Fruit fly (Drosophila melanogaster): Measurements from ENCODE around the gene KaiR1D.
A peak's percentile ranks its signal among the peaks of the same experiment; 100 is the strongest.

The KaiR1D gene

dm6 chr3R:20833664-20834063 is 32.4 kb downstream of the KaiR1D start:
- peak; percentile 33 for TF ChIP-seq Ets98B (GFP tag; IDR thresholded peaks at IDR 0.05)
- TF ChIP-seq EcR (GFP tag; optimal IDR thresholded peaks at IDR 0.05), result no peak
- peak; percentile 10 for TF ChIP-seq CG15710 (tag; optimal IDR thresholded peaks at IDR 0.05)
- TF ChIP-seq fd96Ca (GFP tag; IDR thresholded peaks at IDR 0.05), result peak; percentile 21; the same call in 1 of the 3 replicates
- TF ChIP-seq Pif1B (GFP tag; optimal IDR thresholded peaks at IDR 0.05), result no peak
- TF ChIP-seq CG8159 (tag; optimal IDR thresholded peaks at IDR 0.05), result no peak
- TF ChIP-seq CG4496 (GFP tag; IDR thresholded peaks at IDR 0.05), result peak; percentile 63; the same call in 1 of the 3 replicates
- no peak for TF ChIP-seq CG12605 (GFP tag; IDR thresholded peaks at IDR 0.05)
- no peak for TF ChIP-seq rn (GFP tag; IDR thresholded peaks at IDR 0.05)
- TF ChIP-seq Pif1A (GFP tag; optimal IDR thresholded peaks at IDR 0.05), result peak; percentile 5
- TF ChIP-seq CG8301 (tag; optimal IDR thresholded peaks at IDR 0.05), result peak; percentile 12
- peak; percentile 5 for TF ChIP-seq CG14655 (GFP tag; optimal IDR thresholded peaks at IDR 0.05)
- peak; percentile 3 for TF ChIP-seq CG9948 (tag; optimal IDR thresholded peaks at IDR 0.05)

dm6 chr3R:20832689-20833524 is 33.1 kb downstream of the KaiR1D start, which contains the start of gene Synd:
Gene Synd, plus strand, starts transcription at chr3R:20832799.
- no peak for TF ChIP-seq CG32121 (GFP tag; IDR thresholded peaks at IDR 0.05)
- peak; percentile 34 for TF ChIP-seq CG8301 (tag; optimal IDR thresholded peaks at IDR 0.05)
- TF ChIP-seq CG10348 (GFP tag; IDR thresholded peaks at IDR 0.05), result no peak
- peak; percentile 13; the same call in 1 of the 2 replicates for TF ChIP-seq Ets98B (GFP tag; IDR thresholded peaks at IDR 0.05)
- no peak for TF ChIP-seq rn (GFP tag; IDR thresholded peaks at IDR 0.05)
- no peak for TF ChIP-seq CG8159 (tag; optimal IDR thresholded peaks at IDR 0.05)
- TF ChIP-seq CG9948 (tag; optimal IDR thresholded peaks at IDR 0.05), result no peak
- TF ChIP-seq CG14655 (GFP tag; optimal IDR thresholded peaks at IDR 0.05), result peak; percentile 27
- no peak for TF ChIP-seq CG13204 (GFP tag; optimal IDR thresholded peaks at IDR 0.05)
- TF ChIP-seq Snoo (tag; optimal IDR thresholded peaks at IDR 0.05), result peak; percentile 6
- peak; percentile 76 for TF ChIP-seq EcR (GFP tag; optimal IDR thresholded peaks at IDR 0.05)
- no peak for TF ChIP-seq CG34367 (tag; optimal IDR thresholded peaks at IDR 0.05)
- TF ChIP-seq fd96Ca (GFP tag; IDR thresholded peaks at IDR 0.05), result no peak
- TF ChIP-seq CG17806 (tag; optimal IDR thresholded peaks at IDR 0.05), result no peak
- peak; percentile 48; the same call in 2 of the 3 replicates for TF ChIP-seq CG4496 (GFP tag; IDR thresholded peaks at IDR 0.05)
- TF ChIP-seq gl (tag; optimal IDR thresholded peaks at IDR 0.05), result peak; percentile 31
- peak; percentile 42 for TF ChIP-seq Pif1A (GFP tag; optimal IDR thresholded peaks at IDR 0.05)
- peak; percentile 8 for TF ChIP-seq CG15710 (tag; optimal IDR thresholded peaks at IDR 0.05)
- no peak for TF ChIP-seq D1 (tag; optimal IDR thresholded peaks at IDR 0.05)
- peak; percentile 12 for TF ChIP-seq Pif1B (GFP tag; optimal IDR thresholded peaks at IDR 0.05)
- 0 out of 2 replicates have a peak, but pooled peaks have one; percentile 17 for TF ChIP-seq CG12605 (GFP tag; IDR thresholded peaks at IDR 0.05)

dm6 chr3R:20830963-20831362 is 35.1 kb downstream of the KaiR1D start, which contains the start of gene CG31223:
Gene CG31223, plus strand, starts transcription at chr3R:20831127.
- TF ChIP-seq CG32121 (GFP tag; IDR thresholded peaks at IDR 0.05), result no peak
- no peak for TF ChIP-seq CG8301 (tag; optimal IDR thresholded peaks at IDR 0.05)

dm6 chr3R:20830153-20830695 is 35.8 kb downstream of the KaiR1D start, which contains the start of gene Adss:
Gene Adss, minus strand, starts transcription at chr3R:20830580.
- TF ChIP-seq D1 (tag; optimal IDR thresholded peaks at IDR 0.05) (no peak), CG12605 (GFP tag; IDR thresholded peaks at IDR 0.05) (peak; percentile 30; the same call in 1 of the 2 replicates), fd96Ca (GFP tag; IDR thresholded peaks at IDR 0.05) (peak; percentile 36; the same call in 1 of the 3 replicates), CG4496 (GFP tag; IDR thresholded peaks at IDR 0.05) (peak; percentile 57; the same call in 2 of the 3 replicates), CG34367 (tag; optimal IDR thresholded peaks at IDR 0.05) (no peak), CG32121 (GFP tag; IDR thresholded peaks at IDR 0.05) (no peak)

- TF ChIP-seq fd96Ca (GFP tag; IDR thresholded peaks at IDR 0.05) (peak; percentile 72; the same call in 2 of the 3 replicates), D1 (tag; optimal IDR thresholded peaks at IDR 0.05) (no peak), Snoo (tag; optimal IDR thresholded peaks at IDR 0.05) (peak; percentile 8), CG32121 (GFP tag; IDR thresholded peaks at IDR 0.05) (0 out of 2 replicates have a peak, but pooled peaks have one; percentile 30), CG10348 (GFP tag; IDR thresholded peaks at IDR 0.05) (no peak), Ets98B (GFP tag; IDR thresholded peaks at IDR 0.05) (peak; percentile 67), EcR (GFP tag; optimal IDR thresholded peaks at IDR 0.05) (peak; percentile 45), CG4496 (GFP tag; IDR thresholded peaks at IDR 0.05) (peak; percentile 65), CG13204 (GFP tag; optimal IDR thresholded peaks at IDR 0.05) (peak; percentile 78)
Observed at dm6 chr3R:20829416-20830131, 36.5 kb downstream of the KaiR1D start.
